Fruit fly (Drosophila melanogaster) Kc167 (cell line): ENCODE data around the gene nerfin-1.

Experiments used
- Sin3A ChIP-seq: fragments of >200 bp; optimal IDR thresholded peaks from 2 replicates; lab custom pipeline; 2018; ENCODE audit warnings: missing external identifiers
- h ChIP-seq: fragments of >200 bp; optimal IDR thresholded peaks from 3 replicates; lab custom pipeline; 2018; ENCODE audit warnings: missing external identifiers
- insv ChIP-seq: fragments of >200 bp; optimal IDR thresholded peaks from 3 replicates; lab custom pipeline; 2018; ENCODE audit warnings: missing external identifiers
- psq ChIP-seq: fragments of >200 bp; optimal IDR thresholded peaks from 2 replicates; lab custom pipeline; 2017; ENCODE audit warnings: missing external identifiers
- ttk ChIP-seq: sonication (Bioruptor generic); optimal IDR thresholded peaks from 2 replicates; lab custom pipeline; 2017; ENCODE audit warnings: missing external identifiers

dm6 chr3L:952152-952551 lies 43.2 kb downstream of the nerfin-1 start:
- TF ChIP-seq Sin3A (lab: Kevin White, UChicago): no peak
- no peak for TF ChIP-seq h (lab: Kevin White, UChicago)
- TF ChIP-seq psq (lab: Kevin White, UChicago): no peak
- no peak for TF ChIP-seq insv (lab: Kevin White, UChicago)
- no peak for TF ChIP-seq ttk (lab: Kevin White, UChicago)
